Worm (Caenorhabditis elegans): Measurements from ENCODE around the gene Y51B9A.8.

Gene Y51B9A.8

ce11 chrII:9377158-9377557, 21.5 kb upstream of the Y51B9A.8 start, which contains the start of gene C06C3.10:
C06C3.10 (minus strand) TSS chrII:9377258.
- TF ChIP-seq unc-120 (tag; optimal IDR thresholded peaks at IDR 0.05; ENCODE audit: poor library complexity, severe bottlenecking) (no peak), mls-2 (tag; optimal IDR thresholded peaks at IDR 0.05) (no peak), ztf-11 (tag; optimal IDR thresholded peaks at IDR 0.05) (no peak), lin-13 (tag; optimal IDR thresholded peaks at IDR 0.05) (no peak), flh-1 (GFP tag; optimal IDR thresholded peaks at IDR 0.05) (no peak), mep-1 (tag; optimal IDR thresholded peaks at IDR 0.05) (no peak), snpc-4 (tag; optimal IDR thresholded peaks at IDR 0.05) (no peak), mab-5 (tag; optimal IDR thresholded peaks at IDR 0.05) (no peak), ceh-43 (GFP tag; optimal IDR thresholded peaks at IDR 0.05) (no peak), sem-2 (GFP tag; optimal IDR thresholded peaks at IDR 0.05) (no peak), ham-2 (GFP tag; optimal IDR thresholded peaks at IDR 0.05) (no peak)

- TF ChIP-seq pha-4 (tag; optimal IDR thresholded peaks at IDR 0.05) (no peak), nhr-28 (tag; optimal IDR thresholded peaks at IDR 0.05) (no peak), drap-1 (GFP tag; optimal IDR thresholded peaks at IDR 0.05) (no peak), nhr-237 (tag; optimal IDR thresholded peaks at IDR 0.05) (no peak), mab-5 (tag; optimal IDR thresholded peaks at IDR 0.05) (no peak), tbx-8 (GFP tag; optimal IDR thresholded peaks at IDR 0.05) (no peak), unc-120 (tag; optimal IDR thresholded peaks at IDR 0.05; ENCODE audit: poor library complexity, severe bottlenecking) (no peak), unc-62 (GFP tag; optimal IDR thresholded peaks at IDR 0.05) (no peak), hlh-1 (tag; optimal IDR thresholded peaks at IDR 0.05) (no peak), zip-8 (tag; optimal IDR thresholded peaks at IDR 0.05) (no peak), ceh-39 (tag; optimal IDR thresholded peaks at IDR 0.05) (no peak)
Observed at ce11 chrII:9378174-9378573, 20.5 kb upstream of the Y51B9A.8 start.

DNA sequence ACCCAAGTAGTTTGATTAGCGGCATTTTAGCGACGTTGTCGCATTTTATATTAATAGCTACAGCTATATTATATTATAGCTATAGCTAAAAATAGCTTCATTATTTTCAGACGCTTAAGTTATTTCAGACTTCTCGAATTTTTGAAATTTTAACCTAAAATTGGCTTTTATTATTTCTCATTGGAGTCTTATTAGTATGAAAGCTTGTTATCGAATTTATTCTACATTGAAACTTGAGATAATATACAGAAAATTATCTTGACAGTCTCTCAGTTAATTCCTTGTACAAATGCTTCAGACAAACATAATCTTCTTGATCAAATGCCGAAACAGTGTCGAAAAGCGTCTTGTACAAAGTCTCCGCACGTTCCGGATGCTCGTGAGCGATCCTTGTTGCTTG, 18.9 kb upstream of the Y51B9A.8 start, which contains the start of gene srh-48:
srh-48 (plus strand) TSS at position 301 of the 400 bp plus-strand sequence.
- no peak for TF ChIP-seq ham-2 (GFP tag; optimal IDR thresholded peaks at IDR 0.05)

DNA sequence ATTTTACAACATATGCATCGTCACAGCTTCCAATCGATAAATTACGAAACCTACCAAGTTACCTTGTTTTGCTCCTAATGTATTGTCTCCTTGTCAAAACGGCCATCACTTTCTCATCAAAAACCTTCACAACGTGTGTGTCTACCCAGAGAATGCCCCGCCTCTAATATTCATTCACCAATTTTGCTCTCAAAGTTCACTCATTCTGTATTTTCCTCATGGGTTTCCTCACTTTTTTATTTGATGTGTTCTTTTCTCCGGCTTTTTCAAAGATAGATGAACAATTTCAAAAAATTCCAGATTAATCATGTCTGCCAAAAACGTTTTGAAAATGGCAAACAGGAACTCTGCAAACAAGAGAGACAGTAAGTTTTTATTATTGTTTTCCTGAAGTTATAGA, 13.4 kb upstream of the Y51B9A.8 start, which contains the start of gene C06C3.7:
C06C3.7 (plus strand) TSS at position 301 of the 400 bp plus-strand sequence.
- no peak for TF ChIP-seq unc-39 (tag; optimal IDR thresholded peaks at IDR 0.05)
- no peak for TF ChIP-seq ham-2 (GFP tag; optimal IDR thresholded peaks at IDR 0.05)
- TF ChIP-seq ceh-83 (GFP tag; optimal IDR thresholded peaks at IDR 0.05): no peak
- TF ChIP-seq mls-2 (tag; optimal IDR thresholded peaks at IDR 0.05): no peak
- no peak for TF ChIP-seq lsy-2 (tag; optimal IDR thresholded peaks at IDR 0.05)

ce11 chrII:9392724-9393123, 5.9 kb upstream of the Y51B9A.8 start, which contains the start of gene lido-17:
lido-17 (minus strand) TSS chrII:9392824.
- TF ChIP-seq hlh-1 (tag; optimal IDR thresholded peaks at IDR 0.05) (no peak), sem-2 (GFP tag; optimal IDR thresholded peaks at IDR 0.05) (no peak), mls-2 (tag; optimal IDR thresholded peaks at IDR 0.05) (no peak), unc-39 (tag; optimal IDR thresholded peaks at IDR 0.05) (no peak), mab-5 (tag; optimal IDR thresholded peaks at IDR 0.05) (no peak), blmp-1 (tag; optimal IDR thresholded peaks at IDR 0.05) (no peak), lin-32 (GFP tag; optimal IDR thresholded peaks at IDR 0.05) (no peak), nhr-237 (tag; optimal IDR thresholded peaks at IDR 0.05) (no peak), ceh-39 (tag; optimal IDR thresholded peaks at IDR 0.05) (no peak), ceh-43 (GFP tag; optimal IDR thresholded peaks at IDR 0.05) (no peak), flh-1 (GFP tag; optimal IDR thresholded peaks at IDR 0.05) (no peak), ces-1 (GFP tag; optimal IDR thresholded peaks at IDR 0.05) (no peak), elt-3 (tag; optimal IDR thresholded peaks at IDR 0.05) (no peak), zip-8 (tag; optimal IDR thresholded peaks at IDR 0.05) (no peak), ceh-83 (GFP tag; optimal IDR thresholded peaks at IDR 0.05) (no peak)

- TF ChIP-seq unc-120 (tag; optimal IDR thresholded peaks at IDR 0.05; ENCODE audit: poor library complexity, severe bottlenecking): no peak
- TF ChIP-seq mep-1 (tag; optimal IDR thresholded peaks at IDR 0.05): no peak
- no peak for TF ChIP-seq ces-1 (GFP tag; optimal IDR thresholded peaks at IDR 0.05)
- no peak for TF ChIP-seq nhr-28 (tag; optimal IDR thresholded peaks at IDR 0.05)
- TF ChIP-seq ceh-83 (GFP tag; optimal IDR thresholded peaks at IDR 0.05): no peak
- no peak for TF ChIP-seq nhr-12 (tag; optimal IDR thresholded peaks at IDR 0.05)
- TF ChIP-seq ceh-39 (tag; optimal IDR thresholded peaks at IDR 0.05): no peak
- no peak for TF ChIP-seq drap-1 (GFP tag; optimal IDR thresholded peaks at IDR 0.05)
- no peak for TF ChIP-seq ceh-43 (GFP tag; optimal IDR thresholded peaks at IDR 0.05)
- TF ChIP-seq mls-2 (tag; optimal IDR thresholded peaks at IDR 0.05): no peak
- TF ChIP-seq zip-8 (tag; optimal IDR thresholded peaks at IDR 0.05): no peak
- TF ChIP-seq lin-13 (tag; optimal IDR thresholded peaks at IDR 0.05): no peak
- TF ChIP-seq mab-5 (tag; optimal IDR thresholded peaks at IDR 0.05): no peak
- no peak for TF ChIP-seq M03D4.4 (tag; optimal IDR thresholded peaks at IDR 0.05)
- no peak for TF ChIP-seq nhr-76 (tag; optimal IDR thresholded peaks at IDR 0.05)
- no peak for TF ChIP-seq nhr-2 (tag; optimal IDR thresholded peaks at IDR 0.05)
- TF ChIP-seq elt-1 (tag; optimal IDR thresholded peaks at IDR 0.05; ENCODE audit: borderline replicate concordance, insufficient read depth): no peak
Observed at ce11 chrII:9397496-9397895, 1.2 kb upstream of the Y51B9A.8 start, which contains the start of gene Y51B9A.9. Y51B9A.9 (minus strand) TSS chrII:9397596.
